Fruit fly (Drosophila melanogaster) whole organism, prepupa: ENCODE measurements around the gene CG44271.

Experiments used
- Blimp-1 ChIP-seq: fragments of 200-800 bp; sonication (Bioruptor generic); optimal IDR thresholded peaks from 3 replicates; lab custom pipeline; 2017; ENCODE audit warnings: missing biosample characterization, missing genetic modification characterization, mild to moderate bottlenecking, moderate library complexity, missing genetic modification reagents
- CG10631 ChIP-seq: fragments of 200-800 bp; sonication (Bioruptor generic); optimal IDR thresholded peaks from 2 replicates; lab custom pipeline; 2016; ENCODE audit warnings: missing biosample characterization, missing genetic modification characterization
- CG11294 ChIP-seq: fragments of 200-800 bp; sonication (Bioruptor generic); IDR thresholded peaks from 2 replicates; pipeline ENCODE4 v1.3.6; 2022; ENCODE audit warnings: missing biosample characterization, missing genetic modification characterization
- CG11762 ChIP-seq: fragments of 200-800 bp; sonication (Bioruptor generic); optimal IDR thresholded peaks from 3 replicates; lab custom pipeline; 2016; ENCODE audit warnings: missing biosample characterization, missing genetic modification characterization; ENCODE audit not compliant: insufficient read depth
- CG11902 ChIP-seq: fragments of 200-800 bp; sonication (Bioruptor generic); optimal IDR thresholded peaks from 3 replicates; lab custom pipeline; 2016; ENCODE audit warnings: missing biosample characterization, missing genetic modification characterization
- CG15336 ChIP-seq: fragments of 200-800 bp; sonication (Bioruptor generic); IDR thresholded peaks from 2 replicates; pipeline ENCODE4 v1.3.6; 2022; ENCODE audit warnings: missing biosample characterization, missing genetic modification characterization
- CG16779 ChIP-seq: fragments of 200-800 bp; sonication (Bioruptor generic); optimal IDR thresholded peaks from 3 replicates; lab custom pipeline; 2017; ENCODE audit warnings: missing biosample characterization, mild to moderate bottlenecking, missing genetic modification characterization
- CG3032 ChIP-seq: fragments of 200-800 bp; optimal IDR thresholded peaks from 2 replicates; lab custom pipeline; 2019; ENCODE audit warnings: missing biosample characterization, mild to moderate bottlenecking, missing genetic modification characterization, moderate library complexity
- CG31627 ChIP-seq: fragments of 200-800 bp; sonication (Bioruptor generic); optimal IDR thresholded peaks from 3 replicates; lab custom pipeline; 2016; ENCODE audit warnings: missing biosample characterization, missing genetic modification characterization
- CG32006 ChIP-seq: fragments of 200-800 bp; sonication (Bioruptor generic); optimal IDR thresholded peaks from 3 replicates; lab custom pipeline; 2017; ENCODE audit warnings: missing biosample characterization, mild to moderate bottlenecking, missing genetic modification characterization
- CG3919 ChIP-seq: fragments of 200-800 bp; sonication (Bioruptor generic); optimal IDR thresholded peaks from 3 replicates; lab custom pipeline; 2016; ENCODE audit warnings: missing biosample characterization, missing genetic modification characterization
- CG4318 ChIP-seq: fragments of 200-800 bp; sonication (Bioruptor generic); optimal IDR thresholded peaks from 3 replicates; lab custom pipeline; 2017; ENCODE audit warnings: missing biosample characterization, mild to moderate bottlenecking, missing genetic modification characterization
- CG6276 ChIP-seq: fragments of 200-800 bp; sonication (Bioruptor generic); optimal IDR thresholded peaks from 2 replicates; lab custom pipeline; 2017; ENCODE audit warnings: missing biosample characterization, mild to moderate bottlenecking, missing genetic modification characterization
- CG6792 ChIP-seq: fragments of 200-800 bp; sonication (Bioruptor generic); optimal IDR thresholded peaks from 3 replicates; lab custom pipeline; 2016; ENCODE audit warnings: missing biosample characterization, missing genetic modification characterization
- CG6808 ChIP-seq: fragments of 200-800 bp; sonication (Bioruptor generic); optimal IDR thresholded peaks from 3 replicates; lab custom pipeline; 2017; ENCODE audit warnings: missing biosample characterization, missing genetic modification characterization, mild to moderate bottlenecking, moderate library complexity, missing genetic modification reagents
- CG6854 ChIP-seq: fragments of 200-800 bp; sonication (Bioruptor generic); optimal IDR thresholded peaks from 2 replicates; lab custom pipeline; 2017; ENCODE audit warnings: missing biosample characterization, mild to moderate bottlenecking, missing genetic modification characterization
- CG7368 ChIP-seq: fragments of 200-800 bp; sonication (Bioruptor generic); optimal IDR thresholded peaks from 3 replicates; lab custom pipeline; 2016; ENCODE audit warnings: missing biosample characterization, missing genetic modification characterization
- CG8119 ChIP-seq: fragments of 200-800 bp; sonication (Bioruptor generic); IDR thresholded peaks from 3 replicates; pipeline ENCODE4 v1.3.6; 2022; ENCODE audit warnings: missing biosample characterization, missing genetic modification characterization
- CG8632 ChIP-seq: fragments of 200-800 bp; sonication (Bioruptor generic); optimal IDR thresholded peaks from 3 replicates; lab custom pipeline; 2016; ENCODE audit warnings: missing biosample characterization, missing genetic modification characterization
- CG9139 ChIP-seq: fragments of 200-800 bp; sonication (Bioruptor generic); optimal IDR thresholded peaks from 3 replicates; lab custom pipeline; 2017; ENCODE audit warnings: missing biosample characterization, mild to moderate bottlenecking, missing genetic modification characterization
- Eip75B ChIP-seq: fragments of 200-800 bp; sonication (Bioruptor generic); optimal IDR thresholded peaks from 3 replicates; lab custom pipeline; 2016; ENCODE audit warnings: missing biosample characterization, missing genetic modification characterization
- Eip78C ChIP-seq: fragments of 200-800 bp; sonication (Bioruptor generic); peaks from one replicate; lab custom pipeline; 2016; ENCODE audit warnings: missing biosample characterization, missing genetic modification characterization
- Eip93F ChIP-seq: fragments of 200-800 bp; sonication (Bioruptor generic); optimal IDR thresholded peaks from 2 replicates; lab custom pipeline; 2016; ENCODE audit warnings: missing biosample characterization, mild to moderate bottlenecking, missing genetic modification characterization
- Ets21C ChIP-seq: fragments of 200-800 bp; sonication (Bioruptor generic); optimal IDR thresholded peaks from 3 replicates; lab custom pipeline; 2016; ENCODE audit warnings: missing biosample characterization, missing genetic modification characterization
- Ets96B ChIP-seq: fragments of 200-800 bp; optimal IDR thresholded peaks from 2 replicates; lab custom pipeline; 2019; ENCODE audit warnings: missing biosample characterization, mild to moderate bottlenecking, missing genetic modification characterization, moderate library complexity
- Gug ChIP-seq: fragments of 200-800 bp; sonication (Bioruptor generic); IDR thresholded peaks from 2 replicates; pipeline ENCODE4 v1.3.6; 2022; ENCODE audit warnings: missing biosample characterization, missing genetic modification characterization
- Hr38 ChIP-seq: sonication (Bioruptor generic); optimal IDR thresholded peaks from 2 replicates; lab custom pipeline; 2016; ENCODE audit warnings: missing biosample characterization, missing genetic modification characterization
- Hr39 ChIP-seq: fragments of 200-800 bp; sonication (Bioruptor generic); optimal IDR thresholded peaks from 2 replicates; lab custom pipeline; 2016; ENCODE audit warnings: missing biosample characterization, missing genetic modification characterization
- Hr4 ChIP-seq: fragments of 200-800 bp; sonication (Bioruptor generic); optimal IDR thresholded peaks from 3 replicates; lab custom pipeline; 2016; ENCODE audit warnings: missing biosample characterization, missing genetic modification characterization
- Lpt ChIP-seq: fragments of 200-800 bp; sonication (Bioruptor generic); optimal IDR thresholded peaks from 3 replicates; lab custom pipeline; 2016; ENCODE audit warnings: missing biosample characterization, missing genetic modification characterization
- Met ChIP-seq: fragments of 200-800 bp; sonication (Bioruptor generic); optimal IDR thresholded peaks from 3 replicates; lab custom pipeline; 2016; ENCODE audit warnings: missing biosample characterization, missing genetic modification characterization
- OdsH ChIP-seq: fragments of 200-800 bp; sonication (Bioruptor generic); optimal IDR thresholded peaks from 3 replicates; lab custom pipeline; 2016; ENCODE audit warnings: missing biosample characterization, missing genetic modification characterization
- Smox ChIP-seq: fragments of 200-800 bp; sonication (Bioruptor generic); optimal IDR thresholded peaks from 3 replicates; lab custom pipeline; 2016; ENCODE audit warnings: missing biosample characterization, missing genetic modification characterization
- Sox102F ChIP-seq: fragments of 200-800 bp; sonication (Bioruptor generic); optimal IDR thresholded peaks from 2 replicates; lab custom pipeline; 2016; ENCODE audit warnings: missing biosample characterization, mild to moderate bottlenecking, missing genetic modification characterization
- Sox14 ChIP-seq: fragments of 200-800 bp; sonication (Bioruptor generic); optimal IDR thresholded peaks from 3 replicates; lab custom pipeline; 2016; ENCODE audit warnings: missing biosample characterization, missing genetic modification characterization
- achi ChIP-seq: fragments of 200-800 bp; sonication (Bioruptor generic); optimal IDR thresholded peaks from 3 replicates; lab custom pipeline; 2016; ENCODE audit warnings: missing biosample characterization, missing genetic modification characterization
- acj6 ChIP-seq: fragments of 200-800 bp; sonication (Bioruptor generic); optimal IDR thresholded peaks from 3 replicates; lab custom pipeline; 2016; ENCODE audit warnings: missing biosample characterization, missing genetic modification characterization
- cyc ChIP-seq: fragments of 200-800 bp; sonication (Bioruptor generic); optimal IDR thresholded peaks from 3 replicates; lab custom pipeline; 2016; ENCODE audit warnings: missing biosample characterization, missing genetic modification characterization
- dac ChIP-seq: fragments of 200-800 bp; sonication (Bioruptor generic); optimal IDR thresholded peaks from 2 replicates; lab custom pipeline; 2017; ENCODE audit warnings: missing biosample characterization, mild to moderate bottlenecking, missing genetic modification characterization
- dsx ChIP-seq: fragments of 200-800 bp; optimal IDR thresholded peaks from 3 replicates; lab custom pipeline; 2019; ENCODE audit warnings: missing biosample characterization, mild to moderate bottlenecking, missing genetic modification characterization, moderate library complexity; ENCODE audit not compliant: poor library complexity, severe bottlenecking
- eg ChIP-seq: fragments of 200-800 bp; sonication (Bioruptor generic); IDR thresholded peaks from 3 replicates; pipeline ENCODE4 v1.3.6; 2022; ENCODE audit warnings: missing biosample characterization, missing genetic modification characterization
- esn ChIP-seq: fragments of 200-800 bp; sonication (Bioruptor generic); optimal IDR thresholded peaks from 2 replicates; lab custom pipeline; 2016; ENCODE audit warnings: missing biosample characterization, mild to moderate bottlenecking, missing genetic modification characterization, moderate library complexity
- fd59A ChIP-seq: fragments of 200-800 bp; sonication (Bioruptor generic); optimal IDR thresholded peaks from 2 replicates; lab custom pipeline; 2017; ENCODE audit warnings: missing biosample characterization, mild to moderate bottlenecking, missing genetic modification characterization, missing genetic modification reagents
- fd85E ChIP-seq: fragments of 200-800 bp; sonication (Bioruptor generic); optimal IDR thresholded peaks from 3 replicates; lab custom pipeline; 2016; ENCODE audit warnings: missing biosample characterization, missing genetic modification characterization
- lz ChIP-seq: fragments of 200-800 bp; sonication (Bioruptor generic); optimal IDR thresholded peaks from 3 replicates; lab custom pipeline; 2016; ENCODE audit warnings: missing biosample characterization, missing genetic modification characterization
- net ChIP-seq: fragments of 200-800 bp; sonication (Bioruptor generic); optimal IDR thresholded peaks from 3 replicates; lab custom pipeline; 2016; ENCODE audit warnings: missing biosample characterization, missing genetic modification characterization
- salr ChIP-seq, 2 experiments: fragments of 200-800 bp; sonication (Bioruptor generic); optimal IDR thresholded peaks; 3 replicates each; lab custom pipeline; 2016 to 2018; ENCODE audit warnings: missing biosample characterization in 2 of 2, missing genetic modification characterization in 2 of 2, mild to moderate bottlenecking in 1 of 2
- spab ChIP-seq: fragments of 200-800 bp; sonication (Bioruptor generic); optimal IDR thresholded peaks from 2 replicates; lab custom pipeline; 2017; ENCODE audit warnings: missing biosample characterization, mild to moderate bottlenecking, missing genetic modification characterization, missing genetic modification reagents
- ss ChIP-seq, 2 experiments: fragments of 200-800 bp; sonication (Bioruptor generic); optimal IDR thresholded peaks; 2 replicates in 1 of 2; 3 replicates in 1 of 2; lab custom pipeline; 2017 to 2018; ENCODE audit warnings: mild to moderate bottlenecking in 2 of 2, missing biosample characterization in 2 of 2, missing genetic modification characterization in 2 of 2, moderate library complexity in 1 of 2
- svp ChIP-seq: fragments of 200-800 bp; sonication (Bioruptor generic); peaks from one replicate; lab custom pipeline; 2016; ENCODE audit warnings: missing biosample characterization, missing genetic modification characterization
- topi ChIP-seq: fragments of 200-800 bp; sonication (Bioruptor generic); optimal IDR thresholded peaks from 3 replicates; lab custom pipeline; 2016; ENCODE audit warnings: missing biosample characterization, missing genetic modification characterization
- vri ChIP-seq: fragments of 200-800 bp; sonication (Bioruptor generic); optimal IDR thresholded peaks from 3 replicates; lab custom pipeline; 2016; ENCODE audit warnings: missing biosample characterization, mild to moderate bottlenecking, missing genetic modification characterization

CG44271 gene

dm6 chr2L:6787973-6788368, 40.3 kb upstream of the CG44271 start:
- peak; percentile 51 for TF ChIP-seq CG3032 (tag; lab: Kevin White, UChicago)
- peak; percentile 73 for TF ChIP-seq CG4318 (GFP tag; lab: Kevin White, UChicago)
- TF ChIP-seq CG8119 (GFP tag; lab: Robert Waterston, UW), result peak; percentile 72
- peak; percentile 58 for TF ChIP-seq CG6276 (GFP tag; lab: Kevin White, UChicago)
- peak; percentile 2 for TF ChIP-seq Smox (GFP tag; lab: Kevin White, UChicago)
- TF ChIP-seq Ets96B, result peak; percentile 64
- 0 out of 2 replicates have a peak, but pooled peaks have one; percentile 14 for TF ChIP-seq CG11294 (GFP tag; lab: Robert Waterston, UW)
- peak; percentile 5 for TF ChIP-seq dsx (GFP tag; lab: Kevin White, UChicago)
- TF ChIP-seq cyc (GFP tag; lab: Kevin White, UChicago), result peak; percentile 44
- no peak for TF ChIP-seq Blimp-1 (GFP tag; lab: Kevin White, UChicago)
- TF ChIP-seq acj6 (GFP tag; lab: Kevin White, UChicago), result peak; percentile 52
- TF ChIP-seq Sox14 (GFP tag; lab: Kevin White, UChicago), result no peak
- TF ChIP-seq dac (GFP tag; lab: Kevin White, UChicago), result peak; percentile 59
- no peak for TF ChIP-seq CG11902 (GFP tag; lab: Kevin White, UChicago)
- peak; percentile 67; the same call in 2 of the 3 replicates for TF ChIP-seq eg (GFP tag; lab: Robert Waterston, UW)
- TF ChIP-seq CG16779 (tag; lab: Kevin White, UChicago), result no peak
- no peak for TF ChIP-seq net
- peak; percentile 63 for TF ChIP-seq Hr4
- TF ChIP-seq CG32006 (GFP tag; lab: Kevin White, UChicago), result peak; percentile 79
- peak; percentile 10 for TF ChIP-seq spab (GFP tag; lab: Kevin White, UChicago)
- TF ChIP-seq CG10631 (GFP tag; lab: Kevin White, UChicago), result peak; percentile 54
- TF ChIP-seq CG6792 (GFP tag; lab: Kevin White, UChicago), result no peak
- TF ChIP-seq Sox102F (GFP tag; lab: Kevin White, UChicago), result peak; percentile 27
- peak; percentile 76 for TF ChIP-seq achi
- peak; percentile 75 for TF ChIP-seq Eip78C (GFP tag; lab: Kevin White, UChicago)
- TF ChIP-seq OdsH (GFP tag; lab: Kevin White, UChicago), result peak; percentile 67
- peak; percentile 38 for TF ChIP-seq Gug
- TF ChIP-seq CG11762 (GFP tag; lab: Kevin White, UChicago), result peak; percentile 56
- TF ChIP-seq Hr38 (GFP tag; lab: Kevin White, UChicago), result no peak
- TF ChIP-seq Lpt (GFP tag; lab: Kevin White, UChicago), result no peak
- peak; percentile 3 for TF ChIP-seq Eip75B
- TF ChIP-seq CG6854, result no peak
- TF ChIP-seq Met (GFP tag; lab: Kevin White, UChicago), result peak; percentile 18
- peak; percentile 51 for TF ChIP-seq CG8632
- peak; percentile 53 for TF ChIP-seq topi (GFP tag; lab: Kevin White, UChicago)
- peak in 1 of 2 experiments; percentile 53 for TF ChIP-seq salr (GFP tag; optimal IDR thresholded peaks at IDR 0.05; lab: Kevin White, UChicago)
- peak; percentile 5 for TF ChIP-seq fd59A
- no peak for TF ChIP-seq CG9139 (GFP tag; lab: Kevin White, UChicago)
- TF ChIP-seq vri (GFP tag; lab: Kevin White, UChicago), result no peak
- TF ChIP-seq CG31627 (GFP tag; lab: Kevin White, UChicago), result peak; percentile 57
- no peak for TF ChIP-seq Eip93F
- TF ChIP-seq CG7368 (GFP tag; lab: Kevin White, UChicago), result peak; percentile 46
- TF ChIP-seq CG3919 (GFP tag; lab: Kevin White, UChicago), result peak; percentile 59
- peak; percentile 57 for TF ChIP-seq Hr39
- TF ChIP-seq fd85E (GFP tag; lab: Kevin White, UChicago), result no peak
- TF ChIP-seq lz, result peak; percentile 28
- TF ChIP-seq Ets21C (GFP tag; lab: Kevin White, UChicago), result peak; percentile 12
- TF ChIP-seq esn, result no peak
- peak; percentile 76 for TF ChIP-seq CG15336 (GFP tag; lab: Robert Waterston, UW)
- TF ChIP-seq svp (GFP tag; lab: Kevin White, UChicago), result peak; percentile 85
- peak; percentile 20 for TF ChIP-seq CG6808
- no peak for TF ChIP-seq ss (GFP tag; optimal IDR thresholded peaks at IDR 0.05; lab: Kevin White, UChicago)
